Fruit fly (Drosophila melanogaster) whole organism: ENCODE results near the gene CG15333.

Experiments used
- CG8478 ChIP-seq: fragments of >200 bp; optimal IDR thresholded peaks from 2 replicates; lab custom pipeline; 2018; ENCODE audit warnings: inconsistent platforms
- Dll ChIP-seq: fragments of >200 bp; optimal IDR thresholded peaks from 2 replicates; lab custom pipeline; 2017
- pan ChIP-seq: fragments of >200 bp; optimal IDR thresholded peaks from 2 replicates; lab custom pipeline; 2017
- usp ChIP-seq: fragments of >200 bp; optimal IDR thresholded peaks from 2 replicates; lab custom pipeline; 2017; ENCODE audit warnings: missing biosample characterization, missing genetic modification characterization, mixed read lengths

DNA sequence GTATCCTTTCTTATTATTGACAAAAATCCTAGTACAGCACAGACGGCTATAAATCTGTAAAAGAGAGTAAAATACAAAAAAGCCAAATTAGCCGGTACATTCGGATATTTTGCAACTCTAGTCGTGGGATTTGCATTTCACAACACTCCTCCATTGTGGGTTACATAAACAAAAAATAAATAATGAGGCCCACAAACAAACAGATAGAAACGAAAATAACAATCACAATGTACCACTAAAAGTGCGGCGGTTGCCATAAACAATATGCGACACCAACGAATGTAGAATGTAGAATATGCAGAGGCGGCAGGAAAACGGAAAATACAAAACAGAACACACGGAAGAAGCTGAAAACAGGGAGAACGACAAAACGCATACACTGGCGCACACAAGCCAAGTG lies 34.9 kb upstream of the CG15333 start:
- no peak for TF ChIP-seq usp (GFP tag; lab: Kevin White, UChicago)
- no peak for TF ChIP-seq pan (lab: Kevin White, UChicago)
- TF ChIP-seq CG8478 = no peak
- no peak for TF ChIP-seq Dll (lab: Kevin White, UChicago)
